Fruit fly (Drosophila melanogaster) whole organism, adult: ENCODE measurements around the gene COX7AL2.

Experiments
- CG7101 ChIP-seq: fragments of 200-800 bp; sonication (Bioruptor generic); optimal IDR thresholded peaks from 2 replicates; lab custom pipeline; 2018; ENCODE audit warnings: missing biosample characterization, mild to moderate bottlenecking, missing genetic modification characterization, moderate library complexity
- Hr96 ChIP-seq: fragments of 200-800 bp; sonication (Bioruptor generic); optimal IDR thresholded peaks from 2 replicates; lab custom pipeline; 2016; ENCODE audit warnings: missing biosample characterization, missing genetic modification characterization
- Mnt ChIP-seq: fragments of 200-800 bp; sonication (Bioruptor generic); optimal IDR thresholded peaks from 2 replicates; lab custom pipeline; 2016; ENCODE audit warnings: missing biosample characterization, mild to moderate bottlenecking, missing genetic modification characterization
- cnc ChIP-seq, 2 experiments: fragments of >200 bp; optimal IDR thresholded peaks; 2 replicates each; lab custom pipeline; 2017
- ovo ChIP-seq: fragments of 200-800 bp; sonication (Bioruptor generic); optimal IDR thresholded peaks from 2 replicates; lab custom pipeline; 2016; ENCODE audit warnings: missing biosample characterization, missing genetic modification characterization
- toe ChIP-seq: fragments of 200-800 bp; sonication (Bioruptor generic); optimal IDR thresholded peaks from 2 replicates; lab custom pipeline; 2016; ENCODE audit warnings: missing biosample characterization, missing genetic modification characterization

DNA sequence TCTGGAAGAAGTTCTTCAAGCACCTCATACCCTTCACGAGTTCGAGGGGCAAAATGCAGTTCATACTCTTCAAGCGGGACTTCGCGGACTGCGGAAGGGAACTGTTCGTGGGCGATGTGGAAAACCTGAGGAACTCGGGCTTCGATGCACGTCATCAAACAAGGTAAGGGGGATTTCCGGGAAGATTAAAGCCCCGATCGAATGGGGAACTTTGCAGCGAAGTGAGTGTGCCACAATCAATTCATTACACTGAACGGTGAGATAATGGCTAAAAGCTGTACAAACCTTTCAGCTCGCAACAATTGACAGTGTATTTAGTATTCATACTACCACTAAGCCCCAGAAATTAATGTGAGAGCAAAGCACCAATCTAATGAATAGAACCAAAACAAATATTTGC, 45.1 kb upstream of the COX7AL2 start:
- no peak for TF ChIP-seq Hr96 (GFP tag; lab: Kevin White, UChicago)
- TF ChIP-seq ovo (GFP tag; lab: Kevin White, UChicago): no peak
- TF ChIP-seq CG7101 (tag; lab: Kevin White, UChicago): no peak
- no peak for TF ChIP-seq Mnt (GFP tag; lab: Kevin White, UChicago)
- TF ChIP-seq cnc (optimal IDR thresholded peaks at IDR 0.05; lab: Kevin White, UChicago): no peak
- no peak for TF ChIP-seq toe (GFP tag; lab: Kevin White, UChicago)
